Worm (Caenorhabditis elegans) whole organism, L4 larva: Measurements from ENCODE around the gene twf-2.

ENCODE experiments used
- D1046.2 ChIP-seq: fragments of 200-800 bp; sonication (Bioruptor generic); IDR thresholded peaks from 2 replicates; pipeline ENCODE4 v1.3.6; 2022; ENCODE audit warnings: missing genetic modification characterization, missing compliant biosample characterization
- F10B5.3 ChIP-seq: sonication (generic microtip); optimal IDR thresholded peaks from 2 replicates; lab custom pipeline; 2016; ENCODE audit warnings: mild to moderate bottlenecking, missing genetic modification characterization, missing compliant biosample characterization
- F44E2.7 ChIP-seq: fragments of 200-800 bp; sonication (Bioruptor generic); IDR thresholded peaks from 2 replicates; pipeline ENCODE4 v2.1.2; 2022; ENCODE audit warnings: missing genetic modification characterization, missing compliant biosample characterization
- R02D3.7 ChIP-seq: fragments of 150-350 bp; sonication (generic microtip); optimal IDR thresholded peaks from 3 replicates; lab custom pipeline; 2014; ENCODE audit warnings: missing biosample characterization, missing genetic modification characterization
- T20F7.1 ChIP-seq: fragments of 200-800 bp; sonication (Bioruptor generic); optimal IDR thresholded peaks from 2 replicates; lab custom pipeline; 2018; ENCODE audit warnings: mild to moderate bottlenecking, missing genetic modification characterization, missing compliant biosample characterization
- Y5F2A.4 ChIP-seq: fragments of 200-800 bp; sonication (Bioruptor generic); optimal IDR thresholded peaks from 2 replicates; lab custom pipeline; 2018; ENCODE audit warnings: mild to moderate bottlenecking, missing genetic modification characterization, missing compliant biosample characterization
- Y75B8A.6 ChIP-seq: fragments of 200-800 bp; sonication (Bioruptor generic); IDR thresholded peaks from 2 replicates; pipeline ENCODE4 v1.3.6; 2022; ENCODE audit warnings: missing genetic modification reagents, missing genetic modification characterization, missing compliant biosample characterization
- aha-1 ChIP-seq: fragments of 150-350 bp; peaks from one replicate; lab custom pipeline; 2014; ENCODE audit warnings: missing biosample characterization, missing genetic modification characterization
- aly-2 ChIP-seq: sonication (generic microtip); optimal IDR thresholded peaks from 2 replicates; lab custom pipeline; 2018; ENCODE audit warnings: missing biosample characterization, missing genetic modification characterization
- arid-1 ChIP-seq: fragments of 200-800 bp; sonication (Bioruptor generic); conservative IDR thresholded peaks from 2 replicates; pipeline ENCODE4 v1.3.6; 2022; ENCODE audit warnings: missing genetic modification reagents, missing genetic modification characterization, missing compliant biosample characterization
- ceh-20 ChIP-seq: fragments of 200-800 bp; sonication (Bioruptor generic); IDR thresholded peaks from 2 replicates; pipeline ENCODE4 v1.3.6; 2022; ENCODE audit warnings: missing genetic modification reagents, missing genetic modification characterization, missing compliant biosample characterization
- ceh-82 ChIP-seq: sonication (generic microtip); optimal IDR thresholded peaks from 2 replicates; lab custom pipeline; 2017; ENCODE audit warnings: missing biosample characterization, missing genetic modification characterization
- ces-1 ChIP-seq: fragments of 150-350 bp; sonication (generic microtip); optimal IDR thresholded peaks from 4 replicates; lab custom pipeline; 2014; ENCODE audit warnings: missing biosample characterization, missing genetic modification reagents, missing genetic modification characterization
- ctbp-1 ChIP-seq: fragments of 200-800 bp; sonication (Bioruptor generic); IDR thresholded peaks from 2 replicates; pipeline ENCODE4 v1.3.6; 2022; ENCODE audit warnings: missing genetic modification reagents, missing genetic modification characterization, missing compliant biosample characterization
- daf-12 ChIP-seq: fragments of 150-350 bp; optimal IDR thresholded peaks from 2 replicates; lab custom pipeline; 2014; ENCODE audit warnings: missing biosample characterization, missing genetic modification reagents, missing genetic modification characterization
- daf-16 ChIP-seq, 3 experiments: sonication (generic microtip); optimal IDR thresholded peaks; 2 replicates each; lab custom pipeline; 2016 to 2017; ENCODE audit warnings: missing genetic modification characterization in 3 of 3, missing genetic modification reagents in 3 of 3, mild to moderate bottlenecking in 2 of 3, missing compliant biosample characterization in 2 of 3, missing biosample characterization in 1 of 3, moderate library complexity in 1 of 3
- daf-19 ChIP-seq: fragments of 200-800 bp; sonication (Bioruptor generic); conservative IDR thresholded peaks from 2 replicates; pipeline ENCODE4 v1.3.6; 2022; ENCODE audit warnings: missing genetic modification characterization, missing compliant biosample characterization
- dmd-6 ChIP-seq: fragments of 200-800 bp; sonication (Bioruptor generic); IDR thresholded peaks from 2 replicates; pipeline ENCODE4 v1.3.6; 2022; ENCODE audit warnings: missing genetic modification reagents, missing genetic modification characterization, missing compliant biosample characterization
- duxl-1 ChIP-seq: sonication (generic microtip); optimal IDR thresholded peaks from 2 replicates; lab custom pipeline; 2016; ENCODE audit warnings: mild to moderate bottlenecking, missing genetic modification characterization, moderate library complexity, missing compliant biosample characterization; ENCODE audit not compliant: poor library complexity
- egl-43 ChIP-seq: fragments of 200-800 bp; sonication (Bioruptor generic); IDR thresholded peaks from 2 replicates; pipeline ENCODE4 v1.3.6; 2022; ENCODE audit warnings: missing genetic modification reagents, missing genetic modification characterization, missing compliant biosample characterization
- fkh-10 ChIP-seq: fragments of 150-350 bp; optimal IDR thresholded peaks from 2 replicates; lab custom pipeline; 2014; ENCODE audit warnings: missing biosample characterization, missing genetic modification reagents, missing genetic modification characterization
- gei-8 ChIP-seq: fragments of 200-800 bp; sonication (Bioruptor generic); optimal IDR thresholded peaks from 2 replicates; lab custom pipeline; 2018; ENCODE audit warnings: mild to moderate bottlenecking, missing genetic modification characterization, missing compliant biosample characterization
- hlh-11 ChIP-seq: fragments of 200-800 bp; sonication (Bioruptor generic); optimal IDR thresholded peaks from 2 replicates; lab custom pipeline; 2018; ENCODE audit warnings: mild to moderate bottlenecking, missing genetic modification characterization, missing compliant biosample characterization
- hlh-30 ChIP-seq: sonication (generic microtip); optimal IDR thresholded peaks from 2 replicates; lab custom pipeline; 2017; ENCODE audit warnings: antibody characterized with exemption, mild to moderate bottlenecking, missing genetic modification characterization, missing compliant biosample characterization; ENCODE audit not compliant: insufficient read depth
- hmg-1.1 ChIP-seq: fragments of 200-800 bp; sonication (Bioruptor generic); IDR thresholded peaks from 2 replicates; pipeline ENCODE4 v1.3.6; 2022; ENCODE audit warnings: missing genetic modification reagents, missing genetic modification characterization, missing compliant biosample characterization
- lin-1 ChIP-seq: fragments of 200-800 bp; sonication (Bioruptor generic); IDR thresholded peaks from 2 replicates; pipeline ENCODE4 v1.3.6; 2022; ENCODE audit warnings: missing genetic modification reagents, missing genetic modification characterization, missing compliant biosample characterization
- lin-13 ChIP-seq: fragments of 150-350 bp; optimal IDR thresholded peaks from 2 replicates; lab custom pipeline; 2014; ENCODE audit warnings: missing biosample characterization, missing genetic modification reagents, missing genetic modification characterization
- lin-15B ChIP-seq: fragments of 150-350 bp; sonication (generic microtip); optimal IDR thresholded peaks from 3 replicates; lab custom pipeline; 2014; ENCODE audit warnings: missing biosample characterization, missing genetic modification characterization
- lin-39 ChIP-seq: fragments of 150-350 bp; optimal IDR thresholded peaks from 2 replicates; lab custom pipeline; 2014; ENCODE audit warnings: missing biosample characterization, missing genetic modification reagents, missing genetic modification characterization
- madf-5 ChIP-seq, 2 experiments: fragments of 200-800 bp; sonication (Bioruptor generic); IDR thresholded peaks; 2 replicates each; pipeline ENCODE4 v1.3.6; 2022; ENCODE audit warnings: missing compliant biosample characterization in 2 of 2, missing genetic modification characterization in 2 of 2
- madf-9 ChIP-seq: fragments of 200-800 bp; sonication (Bioruptor generic); conservative IDR thresholded peaks from 2 replicates; pipeline ENCODE4 v1.3.6; 2022; ENCODE audit warnings: missing genetic modification reagents, missing genetic modification characterization, missing compliant biosample characterization
- mdt-29 ChIP-seq: fragments of 200-800 bp; sonication (Bioruptor generic); IDR thresholded peaks from 2 replicates; pipeline ENCODE4 v1.3.6; 2022; ENCODE audit warnings: missing genetic modification reagents, missing genetic modification characterization, missing compliant biosample characterization
- mep-1 ChIP-seq: fragments of 150-350 bp; sonication (generic microtip); optimal IDR thresholded peaks from 3 replicates; lab custom pipeline; 2014; ENCODE audit warnings: missing biosample characterization, missing genetic modification characterization
- mxl-2 ChIP-seq: fragments of 200-800 bp; sonication (Bioruptor generic); conservative IDR thresholded peaks from 2 replicates; pipeline ENCODE4 v1.3.6; 2022; ENCODE audit warnings: missing genetic modification reagents, missing genetic modification characterization, missing compliant biosample characterization
- mxl-3 ChIP-seq: fragments of 200-800 bp; sonication (Bioruptor generic); optimal IDR thresholded peaks from 2 replicates; lab custom pipeline; 2018; ENCODE audit warnings: mild to moderate bottlenecking, missing genetic modification characterization, missing compliant biosample characterization
- nhr-237 ChIP-seq: sonication (generic microtip); optimal IDR thresholded peaks from 2 replicates; lab custom pipeline; 2017; ENCODE audit warnings: missing biosample characterization, missing genetic modification characterization
- nhr-41 ChIP-seq: fragments of 200-800 bp; sonication (Bioruptor generic); IDR thresholded peaks from 2 replicates; pipeline ENCODE4 v1.3.6; 2022; ENCODE audit warnings: missing genetic modification reagents, missing genetic modification characterization, missing compliant biosample characterization
- nhr-48 ChIP-seq: sonication (generic microtip); optimal IDR thresholded peaks from 2 replicates; lab custom pipeline; 2016; ENCODE audit warnings: mild to moderate bottlenecking, missing genetic modification characterization, missing compliant biosample characterization
- nhr-6 ChIP-seq: fragments of 150-350 bp; optimal IDR thresholded peaks from 2 replicates; lab custom pipeline; 2014; ENCODE audit warnings: missing biosample characterization, missing genetic modification characterization
- pha-4 ChIP-seq, 2 experiments: fragments of 150-350 bp in 1 of 2; fragments of 200-800 bp in 1 of 2; sonication (Bioruptor generic) in 1 of 2; IDR thresholded peaks in 1 of 2; optimal IDR thresholded peaks in 1 of 2; 2 replicates each; pipeline versions ENCODE4 v1.3.6 to Lab custom; 2014 to 2022; ENCODE audit warnings: missing genetic modification characterization in 2 of 2, missing genetic modification reagents in 2 of 2, missing biosample characterization in 1 of 2, missing compliant biosample characterization in 1 of 2
- php-3 ChIP-seq: fragments of 200-800 bp; sonication (Bioruptor generic); IDR thresholded peaks from 2 replicates; pipeline ENCODE4 v1.3.6; 2022; ENCODE audit warnings: missing genetic modification reagents, missing genetic modification characterization, missing compliant biosample characterization
- pqm-1 ChIP-seq: sonication (generic microtip); optimal IDR thresholded peaks from 2 replicates; lab custom pipeline; 2017; ENCODE audit warnings: missing biosample characterization, missing genetic modification characterization
- rbr-2 ChIP-seq: sonication (generic microtip); optimal IDR thresholded peaks from 2 replicates; lab custom pipeline; 2016; ENCODE audit warnings: missing genotype, missing genetic modification characterization, missing compliant biosample characterization
- sdz-12 ChIP-seq: fragments of 200-800 bp; sonication (Bioruptor generic); optimal IDR thresholded peaks from 2 replicates; lab custom pipeline; 2018; ENCODE audit warnings: mild to moderate bottlenecking, missing genetic modification characterization, missing compliant biosample characterization
- skn-1 ChIP-seq: fragments of 150-350 bp; optimal IDR thresholded peaks from 2 replicates; lab custom pipeline; 2014; ENCODE audit warnings: missing biosample characterization, missing genetic modification characterization
- snpc-4 ChIP-seq: fragments of 150-350 bp; optimal IDR thresholded peaks from 2 replicates; lab custom pipeline; 2014; ENCODE audit warnings: missing biosample characterization, missing genetic modification characterization
- spr-3 ChIP-seq: fragments of 200-800 bp; sonication (Bioruptor generic); optimal IDR thresholded peaks from 2 replicates; lab custom pipeline; 2018; ENCODE audit warnings: mild to moderate bottlenecking, missing genetic modification characterization, missing compliant biosample characterization
- tag-97 ChIP-seq: fragments of 200-800 bp; sonication (Bioruptor generic); IDR thresholded peaks from 2 replicates; pipeline ENCODE4 v1.3.6; 2022; ENCODE audit warnings: missing genetic modification characterization, missing compliant biosample characterization
- unc-39 ChIP-seq: sonication (generic microtip); optimal IDR thresholded peaks from 2 replicates; lab custom pipeline; 2017; ENCODE audit warnings: missing biosample characterization, missing genetic modification characterization
- vab-7 ChIP-seq: fragments of 200-800 bp; sonication (Bioruptor generic); IDR thresholded peaks from 2 replicates; pipeline ENCODE4 v1.3.6; 2022; ENCODE audit warnings: missing genetic modification reagents, missing genetic modification characterization, missing compliant biosample characterization
- zfp-3 ChIP-seq: fragments of 200-800 bp; sonication (Bioruptor generic); conservative IDR thresholded peaks from 2 replicates; pipeline ENCODE4 v1.3.6; 2022; ENCODE audit warnings: missing genetic modification reagents, missing genetic modification characterization, missing compliant biosample characterization

Gene twf-2

ce11 chrX:16445793-16446248, at the start of gene twf-2 (continued):
- no peak for TF ChIP-seq daf-12 (tag; lab: Kevin White, UChicago)
- TF ChIP-seq rbr-2, result peak; percentile 84
- no peak for TF ChIP-seq madf-5 (GFP tag; IDR thresholded peaks at IDR 0.05; lab: Robert Waterston, UW)
- no peak for TF ChIP-seq lin-39 (tag; lab: Kevin White, UChicago)
- no peak for TF ChIP-seq mdt-29
- peak; percentile 26 for TF ChIP-seq lin-13
- no peak for TF ChIP-seq sdz-12 (GFP tag; lab: Kevin White, UChicago)
- TF ChIP-seq F10B5.3, result no peak
- peak; percentile 80; the same call in 1 of the 2 replicates for TF ChIP-seq lin-1 (GFP tag; lab: Robert Waterston, UW)
- no peak for TF ChIP-seq tag-97 (GFP tag; lab: Robert Waterston, UW)
- TF ChIP-seq hlh-30 (tag; lab: Kevin White, UChicago), result peak; percentile 90
- no peak for TF ChIP-seq ceh-82 (tag; lab: Kevin White, UChicago)
- TF ChIP-seq mxl-2 (GFP tag; lab: Robert Waterston, UW), result no peak
- TF ChIP-seq mep-1, result peak; percentile 88
- TF ChIP-seq pqm-1 (tag; lab: Kevin White, UChicago), result no peak
- no peak for TF ChIP-seq Y75B8A.6 (GFP tag; lab: Robert Waterston, UW)
- no peak for TF ChIP-seq Y5F2A.4 (GFP tag; lab: Kevin White, UChicago)
- no peak for TF ChIP-seq D1046.2
- TF ChIP-seq snpc-4 (tag; lab: Kevin White, UChicago), result no peak
- peak; percentile 78 for TF ChIP-seq dmd-6 (GFP tag; lab: Robert Waterston, UW)
- TF ChIP-seq nhr-41 (GFP tag; lab: Robert Waterston, UW), result no peak
- TF ChIP-seq arid-1 (GFP tag; lab: Robert Waterston, UW), result no peak; the same call in 1 of the 2 replicates
- no peak for TF ChIP-seq ces-1 (GFP tag; lab: Kevin White, UChicago)
- no peak for TF ChIP-seq nhr-237 (tag; lab: Kevin White, UChicago)
- TF ChIP-seq skn-1 (tag; lab: Kevin White, UChicago), result no peak
- TF ChIP-seq nhr-48 (tag; lab: Kevin White, UChicago), result peak; percentile 62
- TF ChIP-seq php-3 (GFP tag; lab: Robert Waterston, UW), result no peak
- TF ChIP-seq hmg-1.1 (GFP tag; lab: Robert Waterston, UW), result peak; percentile 89
- TF ChIP-seq daf-19 (GFP tag; lab: Robert Waterston, UW), result no peak
- TF ChIP-seq gei-8, result no peak
- no peak for TF ChIP-seq unc-39 (tag; lab: Kevin White, UChicago)
- peak; percentile 77 for TF ChIP-seq ctbp-1 (GFP tag; lab: Robert Waterston, UW)
- TF ChIP-seq F44E2.7 (GFP tag; lab: Robert Waterston, UW), result no peak
- TF ChIP-seq aly-2 (tag; lab: Kevin White, UChicago), result no peak
- peak; percentile 92 for TF ChIP-seq hlh-11
- TF ChIP-seq lin-15B (tag; lab: Kevin White, UChicago), result no peak
- TF ChIP-seq daf-16 (GFP tag; optimal IDR thresholded peaks at IDR 0.05; lab: Kevin White, UChicago), result peak; percentile 26 to 55
- peak; percentile 31 for TF ChIP-seq daf-16 (tag; optimal IDR thresholded peaks at IDR 0.05; lab: Kevin White, UChicago)
- TF ChIP-seq R02D3.7 (tag; lab: Kevin White, UChicago), result no peak
- peak; percentile 34 for TF ChIP-seq aha-1 (tag; lab: Kevin White, UChicago)
- TF ChIP-seq spr-3, result no peak
- TF ChIP-seq nhr-6 (tag; lab: Kevin White, UChicago), result peak; percentile 76
- 0 out of 2 replicates have a peak, but pooled peaks have one; percentile 8 for TF ChIP-seq vab-7 (GFP tag; lab: Robert Waterston, UW)
- no peak for TF ChIP-seq madf-9 (GFP tag; lab: Robert Waterston, UW)
- no peak for TF ChIP-seq zfp-3 (GFP tag; lab: Robert Waterston, UW)
- peak; percentile 83 for TF ChIP-seq egl-43 (GFP tag; lab: Robert Waterston, UW)
- no peak for TF ChIP-seq duxl-1 (tag; lab: Kevin White, UChicago)
- no peak for TF ChIP-seq T20F7.1 (GFP tag; lab: Kevin White, UChicago)
- TF ChIP-seq fkh-10 (GFP tag; lab: Kevin White, UChicago), result peak; percentile 69
- TF ChIP-seq mxl-3 (GFP tag; lab: Kevin White, UChicago), result peak; percentile 85
- peak; percentile 66 for TF ChIP-seq pha-4 (GFP tag; IDR thresholded peaks at IDR 0.05; lab: Robert Waterston, UW)
- peak; percentile 32 for TF ChIP-seq pha-4 (tag; optimal IDR thresholded peaks at IDR 0.05; lab: Kevin White, UChicago)
- no peak for TF ChIP-seq ceh-20
